Fruit fly (Drosophila melanogaster): Measurements from ENCODE around the gene kar.
A peak's percentile ranks its signal among the peaks of the same experiment; 100 is the strongest.

dm6 chr3R:12701994-12702494, 12.9 kb upstream of the kar start:
- TF ChIP-seq CG10669 (GFP tag; optimal IDR thresholded peaks at IDR 0.05): no peak
- no peak for TF ChIP-seq Met (GFP tag; optimal IDR thresholded peaks at IDR 0.05)
- TF ChIP-seq CG3032 (tag; optimal IDR thresholded peaks at IDR 0.05): no peak
- peak; percentile 63 for TF ChIP-seq vri (GFP tag; optimal IDR thresholded peaks at IDR 0.05)
- TF ChIP-seq CG6808 (GFP tag; optimal IDR thresholded peaks at IDR 0.05): no peak
- TF ChIP-seq OdsH (GFP tag; optimal IDR thresholded peaks at IDR 0.05): no peak
